Fruit fly (Drosophila melanogaster) whole organism, adult: ENCODE results near the gene ringer.

Source experiments
- CG12768 ChIP-seq: fragments of 200-800 bp; sonication (Bioruptor generic); optimal IDR thresholded peaks from 2 replicates; lab custom pipeline; 2017; ENCODE audit warnings: missing biosample characterization, missing genetic modification characterization, mild to moderate bottlenecking, moderate library complexity, missing genetic modification reagents
- CG14711 ChIP-seq: fragments of 200-800 bp; sonication (Bioruptor generic); optimal IDR thresholded peaks from 2 replicates; lab custom pipeline; 2018; ENCODE audit warnings: missing biosample characterization, mild to moderate bottlenecking, missing genetic modification characterization, moderate library complexity
- CG1620 ChIP-seq: fragments of 200-800 bp; sonication (Bioruptor generic); optimal IDR thresholded peaks from 2 replicates; lab custom pipeline; 2016; ENCODE audit warnings: missing biosample characterization, missing genetic modification characterization
- CG7101 ChIP-seq: fragments of 200-800 bp; sonication (Bioruptor generic); optimal IDR thresholded peaks from 2 replicates; lab custom pipeline; 2018; ENCODE audit warnings: missing biosample characterization, mild to moderate bottlenecking, missing genetic modification characterization, moderate library complexity
- Clk ChIP-seq: fragments of 200-800 bp; sonication (Bioruptor generic); optimal IDR thresholded peaks from 2 replicates; lab custom pipeline; 2017; ENCODE audit warnings: missing biosample characterization, missing genetic modification characterization
- bab1 ChIP-seq: fragments of 200-800 bp; sonication (Bioruptor generic); optimal IDR thresholded peaks from 3 replicates; lab custom pipeline; 2019; ENCODE audit warnings: missing biosample characterization, mild to moderate bottlenecking, missing genetic modification characterization, moderate library complexity
- cic ChIP-seq: fragments of 200-800 bp; sonication (Bioruptor generic); optimal IDR thresholded peaks from 2 replicates; lab custom pipeline; 2017; ENCODE audit warnings: missing biosample characterization, mild to moderate bottlenecking, missing genetic modification characterization, moderate library complexity
- kay ChIP-seq: fragments of 200-800 bp; sonication (Bioruptor generic); peaks from one replicate; lab custom pipeline; 2016; ENCODE audit warnings: missing biosample characterization, missing genetic modification characterization, borderline replicate concordance
- tj ChIP-seq: fragments of 200-800 bp; sonication (Bioruptor generic); optimal IDR thresholded peaks from 3 replicates; lab custom pipeline; 2017; ENCODE audit warnings: missing biosample characterization, mild to moderate bottlenecking, missing genetic modification characterization, moderate library complexity
- toe ChIP-seq: fragments of 200-800 bp; sonication (Bioruptor generic); optimal IDR thresholded peaks from 2 replicates; lab custom pipeline; 2016; ENCODE audit warnings: missing biosample characterization, missing genetic modification characterization

dm6 chr3L:16351770-16352429 is 7.3 kb downstream of the ringer start, which contains the start of the genes Golgin104 and Tcs3:
- TF ChIP-seq cic (GFP tag; lab: Kevin White, UChicago) (no peak), Clk (GFP tag; lab: Kevin White, UChicago) (no peak), CG1620 (GFP tag; lab: Kevin White, UChicago) (no peak), tj (GFP tag; lab: Kevin White, UChicago) (no peak), bab1 (GFP tag; lab: Kevin White, UChicago) (peak; percentile 57), CG7101 (tag; lab: Kevin White, UChicago) (no peak), kay (GFP tag; lab: Kevin White, UChicago) (no peak), toe (GFP tag; lab: Kevin White, UChicago) (no peak), CG14711 (tag; lab: Kevin White, UChicago) (no peak), CG12768 (GFP tag; lab: Kevin White, UChicago) (no peak)
